Worm (Caenorhabditis elegans): ENCODE results near the gene F25D1.5.

Gene F25D1.5

ce11 chrV:10562817-10563216 lies 16.2 kb upstream of the F25D1.5 start:
- TF ChIP-seq unc-62 (GFP tag; optimal IDR thresholded peaks at IDR 0.05), result no peak

ce11 chrV:10561632-10562031 lies 15.0 kb upstream of the F25D1.5 start:
- no peak for TF ChIP-seq unc-62 (GFP tag; optimal IDR thresholded peaks at IDR 0.05)

DNA sequence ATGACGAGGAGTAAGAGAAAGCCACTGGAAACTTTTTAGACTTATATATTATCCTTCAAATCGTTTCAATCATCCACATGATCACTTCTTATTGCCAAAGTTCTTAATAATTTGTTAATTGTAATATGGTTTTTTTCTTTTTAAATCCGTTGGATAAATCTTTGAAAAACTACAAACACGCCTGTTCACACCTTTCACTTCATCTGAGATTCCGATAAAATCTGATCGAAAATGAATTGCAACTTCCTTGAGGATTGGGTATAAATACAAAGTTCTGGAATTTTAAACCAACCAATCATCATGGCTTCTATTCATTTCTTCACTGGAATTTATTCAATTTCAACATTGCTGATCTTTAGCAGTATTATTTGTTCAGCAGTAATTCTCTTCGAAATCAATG lies 14.0 kb upstream of the F25D1.5 start, which contains the start of gene col-152:
col-152 (plus strand) TSS at position 301 of the 400 bp plus-strand sequence.
- TF ChIP-seq unc-62 (GFP tag; optimal IDR thresholded peaks at IDR 0.05), result no peak

- no peak for TF ChIP-seq unc-62 (GFP tag; optimal IDR thresholded peaks at IDR 0.05)
Measured at ce11 chrV:10557676-10558075, 11.1 kb upstream of the F25D1.5 start, which contains the start of gene best-14. Gene best-14 (plus strand): TSS chrV:10557976.

DNA sequence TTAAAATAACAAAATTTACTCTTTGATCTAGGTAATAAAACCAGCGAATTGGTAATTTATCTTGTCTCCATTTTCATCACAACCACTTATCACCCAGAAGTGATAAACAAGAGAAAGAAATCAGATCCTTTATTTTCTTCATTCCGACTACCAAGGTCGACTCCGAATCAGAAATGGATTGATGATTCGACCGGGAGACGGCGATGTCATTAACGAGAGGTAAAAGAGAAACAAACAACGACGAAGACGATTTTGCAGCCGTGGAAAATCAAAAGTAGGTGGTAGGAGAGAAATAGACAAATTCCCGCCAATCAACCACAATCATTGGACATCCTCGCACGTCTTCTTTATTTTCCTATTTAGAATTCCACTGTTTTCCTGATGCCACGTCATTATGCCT lies 10.5 kb upstream of the F25D1.5 start:
- TF ChIP-seq unc-62 (GFP tag; optimal IDR thresholded peaks at IDR 0.05), result no peak

- no peak for TF ChIP-seq unc-62 (GFP tag; optimal IDR thresholded peaks at IDR 0.05)
Measured at ce11 chrV:10556362-10556761, 9.8 kb upstream of the F25D1.5 start.

DNA sequence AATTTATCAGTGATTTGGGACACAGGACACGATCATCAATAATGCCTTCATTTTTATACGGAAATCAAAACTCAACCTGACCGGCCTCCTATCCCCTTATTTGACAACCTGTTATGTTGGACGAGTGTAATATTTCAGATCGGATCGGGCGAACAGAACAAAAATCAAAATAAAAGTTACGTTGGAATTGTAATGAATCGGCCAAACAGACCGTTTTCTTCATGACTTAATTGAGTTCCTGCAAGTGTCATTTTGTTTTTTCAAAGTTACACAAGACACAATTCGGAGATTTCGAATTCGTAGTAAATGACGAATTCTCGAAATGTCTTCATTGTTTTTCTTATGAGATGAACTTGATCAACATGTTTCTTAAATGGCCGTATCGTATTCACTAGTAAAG lies 8.7 kb upstream of the F25D1.5 start, which contains the start of gene F32G8.3:
F32G8.3 (minus strand) TSS at position 101 of the 400 bp plus-strand sequence.
- no peak for TF ChIP-seq unc-62 (GFP tag; optimal IDR thresholded peaks at IDR 0.05)

- no peak for TF ChIP-seq unc-62 (GFP tag; optimal IDR thresholded peaks at IDR 0.05)
Measured at ce11 chrV:10549717-10550116, 3.1 kb upstream of the F25D1.5 start, which contains the start of gene F32G8.2. Gene F32G8.2 (plus strand): TSS chrV:10550017.

- TF ChIP-seq unc-62 (GFP tag; optimal IDR thresholded peaks at IDR 0.05), result no peak
Measured at ce11 chrV:10548981-10549380, 2.4 kb upstream of the F25D1.5 start, which contains the start of gene srd-34. Gene srd-34 (minus strand): TSS chrV:10549081.

DNA sequence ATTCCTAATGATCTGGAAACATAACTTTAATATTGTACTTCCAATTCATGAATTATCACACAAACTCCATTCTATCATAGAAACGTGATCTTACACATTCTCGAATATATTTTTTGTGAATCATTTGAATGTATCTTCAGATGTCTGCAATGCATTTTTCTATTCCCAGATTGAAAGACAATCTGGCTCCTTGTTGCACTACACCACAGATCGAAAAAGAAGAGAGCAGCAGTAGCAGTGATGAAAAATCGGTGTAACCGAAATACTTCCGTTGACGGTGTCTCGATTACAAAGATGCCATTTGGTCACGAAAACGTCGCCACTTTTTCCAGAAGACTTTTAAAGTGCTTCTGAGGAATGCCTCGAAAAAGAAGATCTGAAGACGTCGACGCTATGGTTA lies 6.6 kb downstream of the F25D1.5 start, which contains the start of gene degt-1:
degt-1 (plus strand) TSS at position 301 of the 400 bp plus-strand sequence.
- TF ChIP-seq unc-62 (GFP tag; optimal IDR thresholded peaks at IDR 0.05), result no peak

- no peak for TF ChIP-seq unc-62 (GFP tag; optimal IDR thresholded peaks at IDR 0.05)
Measured at ce11 chrV:10539114-10539513, 7.5 kb downstream of the F25D1.5 start, which contains the start of gene F25D1.8. Gene F25D1.8 (plus strand): TSS chrV:10539414.

DNA sequence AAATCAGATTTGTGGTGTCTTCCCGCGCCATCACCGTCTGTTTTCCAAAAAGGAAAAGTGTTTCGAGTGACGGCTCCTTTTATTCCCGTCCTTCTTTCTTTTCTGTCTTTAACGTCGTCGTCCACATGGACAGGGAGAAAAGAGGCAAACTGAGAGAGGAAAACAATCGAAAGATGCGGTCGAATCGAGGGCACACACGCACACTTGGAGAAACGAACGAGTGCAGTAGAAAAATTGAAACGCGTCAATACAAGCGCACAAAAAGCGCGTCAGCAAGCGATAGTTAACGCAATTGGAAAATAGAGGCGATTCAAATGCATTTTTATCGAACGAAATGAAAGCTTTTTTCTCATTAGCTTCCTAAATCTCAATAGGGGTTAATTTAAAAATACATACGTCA lies 9.8 kb downstream of the F25D1.5 start:
- no peak for TF ChIP-seq unc-62 (GFP tag; optimal IDR thresholded peaks at IDR 0.05)

DNA sequence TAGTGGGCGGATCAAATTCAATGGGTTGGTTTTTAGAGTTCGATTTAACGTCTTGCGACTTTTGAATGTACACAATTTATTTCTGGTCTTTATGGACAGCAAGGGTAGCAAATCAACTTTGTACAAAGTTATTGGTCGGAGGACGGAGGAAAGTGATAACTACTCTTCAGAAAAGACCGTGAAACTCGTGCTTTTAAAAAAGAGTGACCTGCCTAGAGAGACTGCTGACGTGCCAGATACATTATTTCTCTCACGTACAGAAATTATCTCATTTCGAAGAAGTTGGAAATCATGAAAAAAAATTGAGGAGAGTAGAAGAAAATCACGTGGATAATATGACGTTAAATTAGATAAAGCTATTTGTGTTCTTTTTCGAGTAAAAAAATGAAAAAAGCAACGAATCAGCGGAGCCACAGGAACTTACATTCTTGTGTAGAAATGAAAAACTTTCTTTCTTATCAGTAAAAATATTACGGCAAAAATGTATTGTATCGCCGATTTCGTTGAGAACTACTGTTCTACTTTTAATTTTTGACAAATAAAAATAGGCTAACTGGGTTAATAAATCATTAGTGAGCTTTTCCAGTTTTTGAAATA lies 10.4 kb downstream of the F25D1.5 start, which contains the start of gene ppm-1.A:
ppm-1.A (minus strand) TSS at position 294 of the 597 bp plus-strand sequence.
- no peak for TF ChIP-seq unc-62 (GFP tag; optimal IDR thresholded peaks at IDR 0.05)

DNA sequence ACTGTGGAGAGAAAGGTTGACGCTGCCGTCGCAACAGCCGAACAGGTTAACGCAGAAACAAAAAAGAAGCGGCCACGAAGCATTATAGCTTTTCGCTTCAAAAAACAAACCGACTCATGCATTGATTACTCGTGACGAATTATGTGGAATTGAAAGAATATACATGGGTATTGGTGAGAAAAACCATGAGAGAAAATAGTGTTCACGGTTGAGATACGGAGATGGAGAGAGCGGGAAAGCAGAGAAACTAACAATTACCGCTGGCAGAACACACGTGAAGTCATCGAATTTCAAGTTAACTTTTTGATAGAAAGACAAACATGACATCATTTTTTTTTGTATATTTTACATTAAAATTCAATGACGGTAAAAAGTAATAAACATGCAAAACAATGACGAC lies 11.3 kb downstream of the F25D1.5 start:
- no peak for TF ChIP-seq unc-62 (GFP tag; optimal IDR thresholded peaks at IDR 0.05)

DNA sequence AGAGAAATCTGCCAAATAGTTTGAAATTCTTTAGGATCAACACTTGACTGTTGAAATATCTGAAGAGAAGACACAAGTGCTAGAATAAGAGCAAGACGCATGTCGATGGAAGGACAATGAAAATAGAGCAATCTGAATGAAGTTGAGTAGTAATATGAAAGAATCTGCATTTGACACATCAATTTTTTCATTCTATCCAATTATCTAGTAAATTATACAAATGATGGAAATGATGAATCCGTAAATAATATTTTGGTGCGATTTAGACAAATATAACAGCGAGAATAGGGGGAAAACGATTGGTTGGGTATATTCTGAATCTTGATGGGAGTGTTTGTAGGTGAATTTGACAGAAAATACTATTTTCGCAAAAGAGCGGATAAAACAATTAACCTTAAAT lies 13.9 kb downstream of the F25D1.5 start, which contains the start of gene txt-10:
txt-10 (minus strand) TSS at position 101 of the 400 bp plus-strand sequence.
- TF ChIP-seq unc-62 (GFP tag; optimal IDR thresholded peaks at IDR 0.05), result no peak

DNA sequence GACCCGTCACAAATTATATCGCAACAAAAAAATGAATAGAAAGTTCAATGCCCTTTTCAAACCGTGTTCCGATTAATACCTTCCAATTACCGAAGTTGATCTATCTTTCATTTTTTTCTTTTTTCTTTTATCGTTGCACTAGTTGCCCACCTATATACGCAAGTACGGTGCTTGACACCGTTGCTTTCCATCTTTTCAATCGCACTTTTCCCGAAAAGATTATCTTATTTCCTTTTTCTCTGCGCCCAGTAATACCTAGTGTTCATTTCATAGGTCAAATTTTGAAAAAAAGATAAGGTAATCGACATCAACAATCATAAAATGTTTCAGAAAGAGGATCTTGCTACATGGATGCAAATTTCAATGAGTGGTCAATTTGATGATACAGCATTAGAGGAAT lies 17.0 kb downstream of the F25D1.5 start:
- TF ChIP-seq unc-62 (GFP tag; optimal IDR thresholded peaks at IDR 0.05), result no peak

DNA sequence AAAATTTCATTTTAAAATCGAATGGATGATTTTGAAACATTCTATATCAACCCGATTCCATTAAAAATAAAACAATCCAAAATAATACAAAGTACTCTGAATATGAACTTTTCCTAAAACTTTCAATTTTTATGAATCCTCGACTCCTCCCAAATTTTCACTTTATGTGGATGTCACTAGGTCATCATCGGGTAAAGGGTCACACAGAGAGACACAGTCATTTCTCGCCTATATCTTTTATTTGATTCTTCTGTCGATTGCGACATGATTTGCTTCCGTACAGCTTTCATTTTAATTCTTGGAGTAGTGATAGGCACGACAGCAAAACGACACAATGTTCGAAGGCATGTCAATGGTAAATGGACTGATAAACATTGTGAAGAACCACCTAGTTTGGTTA lies 18.1 kb downstream of the F25D1.5 start, which contains the start of gene F25D1.3:
F25D1.3 (plus strand) TSS at position 225 of the 400 bp plus-strand sequence.
- TF ChIP-seq unc-62 (GFP tag; optimal IDR thresholded peaks at IDR 0.05), result no peak

Data from whole organism, dauer.